Worm (Caenorhabditis elegans) whole organism, mixed stage, embryonic: ENCODE results near the gene pals-31.

Experiments
- M03D4.4 ChIP-seq: sonication (generic microtip); optimal IDR thresholded peaks from 2 replicates; lab custom pipeline; 2017; ENCODE audit warnings: mild to moderate bottlenecking, missing genetic modification characterization, missing compliant biosample characterization
- bed-3 ChIP-seq: fragments of 200-800 bp; sonication (Bioruptor generic); optimal IDR thresholded peaks from 3 replicates; lab custom pipeline; 2018; ENCODE audit warnings: mild to moderate bottlenecking, missing genetic modification characterization, moderate library complexity, missing compliant biosample characterization
- blmp-1 ChIP-seq: fragments of 150-350 bp; optimal IDR thresholded peaks from 2 replicates; lab custom pipeline; 2014; ENCODE audit warnings: missing biosample characterization, missing genetic modification characterization
- ceh-39 ChIP-seq: fragments of 150-350 bp; optimal IDR thresholded peaks from 2 replicates; lab custom pipeline; 2014; ENCODE audit warnings: missing biosample characterization, missing genetic modification characterization
- ceh-43 ChIP-seq: fragments of 200-800 bp; sonication (Bioruptor generic); optimal IDR thresholded peaks from 2 replicates; lab custom pipeline; 2018; ENCODE audit warnings: mild to moderate bottlenecking, missing genetic modification characterization, moderate library complexity, missing compliant biosample characterization
- ceh-83 ChIP-seq: fragments of 200-800 bp; sonication (Bioruptor generic); optimal IDR thresholded peaks from 2 replicates; lab custom pipeline; 2018; ENCODE audit warnings: mild to moderate bottlenecking, missing genetic modification characterization, missing compliant biosample characterization
- ces-1 ChIP-seq: fragments of 150-350 bp; optimal IDR thresholded peaks from 2 replicates; lab custom pipeline; 2014; ENCODE audit warnings: missing biosample characterization, missing genetic modification reagents, missing genetic modification characterization
- cnd-1 ChIP-seq: fragments of 200-800 bp; sonication (Bioruptor generic); optimal IDR thresholded peaks from 2 replicates; lab custom pipeline; 2018; ENCODE audit warnings: mild to moderate bottlenecking, missing genetic modification characterization, missing compliant biosample characterization
- drap-1 ChIP-seq: fragments of 200-800 bp; sonication (Bioruptor generic); optimal IDR thresholded peaks from 3 replicates; lab custom pipeline; 2018; ENCODE audit warnings: mild to moderate bottlenecking, missing genetic modification characterization, missing compliant biosample characterization
- elt-1 ChIP-seq: sonication (generic microtip); optimal IDR thresholded peaks from 2 replicates; lab custom pipeline; 2017; ENCODE audit warnings: missing genetic modification characterization, mild to moderate bottlenecking, missing compliant biosample characterization, antibody characterized with exemption, moderate library complexity, borderline replicate concordance; ENCODE audit not compliant: insufficient read depth
- elt-3 ChIP-seq: fragments of 150-350 bp; optimal IDR thresholded peaks from 2 replicates; lab custom pipeline; 2014; ENCODE audit warnings: missing biosample characterization, missing genetic modification characterization
- flh-1 ChIP-seq: fragments of 200-800 bp; sonication (Bioruptor generic); optimal IDR thresholded peaks from 2 replicates; lab custom pipeline; 2018; ENCODE audit warnings: mild to moderate bottlenecking, missing genetic modification characterization, moderate library complexity, missing compliant biosample characterization
- hlh-1 ChIP-seq: fragments of 150-350 bp; optimal IDR thresholded peaks from 2 replicates; lab custom pipeline; 2014; ENCODE audit warnings: missing biosample characterization, missing genetic modification reagents, missing genetic modification characterization
- lin-13 ChIP-seq: fragments of 150-350 bp; optimal IDR thresholded peaks from 2 replicates; lab custom pipeline; 2014; ENCODE audit warnings: missing biosample characterization, missing genetic modification characterization
- lin-32 ChIP-seq: fragments of 200-800 bp; sonication (Bioruptor generic); optimal IDR thresholded peaks from 2 replicates; lab custom pipeline; 2018; ENCODE audit warnings: mild to moderate bottlenecking, missing genetic modification characterization, missing compliant biosample characterization
- lsy-2 ChIP-seq: fragments of 150-350 bp; optimal IDR thresholded peaks from 2 replicates; lab custom pipeline; 2014; ENCODE audit warnings: missing biosample characterization, missing genetic modification characterization
- mab-5 ChIP-seq: fragments of 150-350 bp; optimal IDR thresholded peaks from 2 replicates; lab custom pipeline; 2014; ENCODE audit warnings: missing biosample characterization, missing genetic modification characterization
- mep-1 ChIP-seq: fragments of 150-350 bp; optimal IDR thresholded peaks from 2 replicates; lab custom pipeline; 2017; ENCODE audit warnings: missing biosample characterization, missing genetic modification reagents, missing genetic modification characterization, inconsistent platforms
- mls-2 ChIP-seq: sonication (generic microtip); optimal IDR thresholded peaks from 2 replicates; lab custom pipeline; 2016; ENCODE audit warnings: mild to moderate bottlenecking, missing genetic modification characterization, moderate library complexity, missing compliant biosample characterization
- nhr-237 ChIP-seq: fragments of 150-350 bp; optimal IDR thresholded peaks from 2 replicates; lab custom pipeline; 2014; ENCODE audit warnings: missing biosample characterization, missing genetic modification characterization
- nhr-28 ChIP-seq: fragments of 150-350 bp; optimal IDR thresholded peaks from 2 replicates; lab custom pipeline; 2014; ENCODE audit warnings: missing biosample characterization, missing genetic modification characterization
- nhr-76 ChIP-seq: sonication (generic microtip); optimal IDR thresholded peaks from 2 replicates; lab custom pipeline; 2017; ENCODE audit warnings: missing biosample characterization, missing genetic modification characterization
- pha-4 ChIP-seq: fragments of 150-350 bp; optimal IDR thresholded peaks from 2 replicates; lab custom pipeline; 2018; ENCODE audit warnings: missing biosample characterization, missing genetic modification reagents, missing genetic modification characterization
- sem-2 ChIP-seq: fragments of 200-800 bp; sonication (Bioruptor generic); optimal IDR thresholded peaks from 2 replicates; lab custom pipeline; 2018; ENCODE audit warnings: mild to moderate bottlenecking, missing genetic modification characterization, missing compliant biosample characterization
- snpc-4 ChIP-seq: fragments of 150-350 bp; optimal IDR thresholded peaks from 2 replicates; lab custom pipeline; 2014; ENCODE audit warnings: missing biosample characterization, missing genetic modification characterization
- sptf-1 ChIP-seq: sonication (generic microtip); optimal IDR thresholded peaks from 2 replicates; lab custom pipeline; 2017; ENCODE audit warnings: mild to moderate bottlenecking, missing genetic modification characterization, moderate library complexity, missing compliant biosample characterization
- tbx-8 ChIP-seq: fragments of 200-800 bp; sonication (Bioruptor generic); optimal IDR thresholded peaks from 2 replicates; lab custom pipeline; 2018; ENCODE audit warnings: mild to moderate bottlenecking, missing genetic modification characterization, moderate library complexity, missing compliant biosample characterization
- unc-39 ChIP-seq: fragments of 150-350 bp; optimal IDR thresholded peaks from 2 replicates; lab custom pipeline; 2014; ENCODE audit warnings: missing biosample characterization, missing genetic modification characterization
- unc-62 ChIP-seq: fragments of 150-350 bp; optimal IDR thresholded peaks from 2 replicates; lab custom pipeline; 2014; ENCODE audit warnings: missing biosample characterization, missing genetic modification reagents, missing genetic modification characterization
- zip-8 ChIP-seq: fragments of 150-350 bp; optimal IDR thresholded peaks from 2 replicates; lab custom pipeline; 2014; ENCODE audit warnings: missing biosample characterization, missing genetic modification characterization
- ztf-11 ChIP-seq: fragments of 150-350 bp; optimal IDR thresholded peaks from 2 replicates; lab custom pipeline; 2014; ENCODE audit warnings: missing biosample characterization, missing genetic modification characterization

pals-31 gene

ce11 chrV:676090-676489, 39.7 kb downstream of the pals-31 start:
- no peak for TF ChIP-seq lsy-2 (tag; lab: Kevin White, UChicago)
- TF ChIP-seq pha-4: no peak
- no peak for TF ChIP-seq sem-2 (GFP tag; lab: Kevin White, UChicago)
- no peak for TF ChIP-seq nhr-76
- TF ChIP-seq zip-8: no peak
- TF ChIP-seq nhr-237: no peak
- no peak for TF ChIP-seq cnd-1 (tag; lab: Kevin White, UChicago)
- no peak for TF ChIP-seq ces-1 (GFP tag; lab: Kevin White, UChicago)
- no peak for TF ChIP-seq ceh-43 (GFP tag; lab: Kevin White, UChicago)
- TF ChIP-seq drap-1 (GFP tag; lab: Kevin White, UChicago): no peak
- TF ChIP-seq mls-2: no peak
- TF ChIP-seq unc-62 (GFP tag; lab: Kevin White, UChicago): no peak
- no peak for TF ChIP-seq M03D4.4 (tag; lab: Kevin White, UChicago)

DNA sequence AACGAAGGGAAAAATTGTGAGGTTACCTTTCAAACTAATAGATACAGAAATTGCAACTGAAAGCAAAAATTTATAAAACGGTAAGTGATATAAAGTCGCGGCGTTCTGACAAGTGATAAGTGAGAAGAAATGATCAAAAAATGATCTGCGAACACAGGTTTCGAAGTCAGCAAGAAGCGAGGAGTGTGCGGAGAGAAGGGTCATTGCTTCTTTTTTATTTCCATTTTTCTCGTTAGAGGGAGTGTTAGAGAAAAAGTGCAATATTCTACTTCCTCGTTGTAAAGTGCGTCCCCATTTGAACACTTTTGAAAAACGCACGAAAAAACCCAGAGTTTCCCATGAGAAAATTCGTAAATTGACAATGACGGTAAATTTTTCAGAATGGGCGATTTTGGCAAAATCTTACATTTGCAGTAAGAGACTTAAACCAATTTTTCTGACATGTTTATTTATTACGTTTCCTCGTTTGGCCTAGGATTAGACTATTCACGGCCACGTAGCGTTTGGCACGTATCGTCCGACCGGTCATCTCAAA, 40.2 kb downstream of the pals-31 start, which contains the start of the genes fbxa-72 and srx-21:
Gene fbxa-72 (minus strand): TSS at position 204 of the 535 bp plus-strand sequence.
Gene srx-21 (plus strand): TSS at position 485 of the 535 bp plus-strand sequence.
- no peak for TF ChIP-seq blmp-1 (tag; lab: Kevin White, UChicago)
- no peak for TF ChIP-seq cnd-1 (tag; lab: Kevin White, UChicago)
- no peak for TF ChIP-seq lin-13 (tag; lab: Kevin White, UChicago)
- no peak for TF ChIP-seq sptf-1 (tag; lab: Kevin White, UChicago)
- TF ChIP-seq nhr-28: no peak
- TF ChIP-seq mep-1 (tag; lab: Kevin White, UChicago): no peak
- no peak for TF ChIP-seq elt-1
- TF ChIP-seq ceh-83 (GFP tag; lab: Kevin White, UChicago): no peak
- no peak for TF ChIP-seq mab-5 (tag; lab: Kevin White, UChicago)
- no peak for TF ChIP-seq tbx-8
- TF ChIP-seq zip-8: no peak
- TF ChIP-seq pha-4: no peak
- TF ChIP-seq elt-3 (tag; lab: Kevin White, UChicago): no peak
- TF ChIP-seq ceh-39 (tag; lab: Kevin White, UChicago): no peak
- no peak for TF ChIP-seq ceh-43 (GFP tag; lab: Kevin White, UChicago)
- TF ChIP-seq nhr-237: no peak
- TF ChIP-seq unc-39 (tag; lab: Kevin White, UChicago): no peak
- TF ChIP-seq ztf-11 (tag; lab: Kevin White, UChicago): no peak
- no peak for TF ChIP-seq drap-1 (GFP tag; lab: Kevin White, UChicago)
- no peak for TF ChIP-seq M03D4.4 (tag; lab: Kevin White, UChicago)

DNA sequence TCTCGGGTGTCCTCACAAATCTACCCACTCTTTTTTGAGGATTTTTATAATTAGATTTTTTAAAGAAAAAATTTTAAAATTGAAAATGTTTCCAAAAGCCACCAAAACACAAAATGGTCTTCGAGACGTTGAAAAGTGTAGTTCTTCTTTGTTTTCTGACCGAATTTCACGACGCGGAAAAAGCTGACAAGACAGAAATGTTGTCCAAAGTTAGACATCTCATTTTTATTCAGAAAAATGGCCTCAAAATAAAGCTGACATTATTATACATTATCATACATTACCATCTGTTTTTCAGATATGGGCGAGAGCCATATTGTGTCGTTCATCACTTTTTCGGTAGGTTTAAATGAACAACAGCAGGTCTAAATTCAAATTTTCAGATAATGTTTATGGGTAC, 43.3 kb downstream of the pals-31 start, which contains the start of gene srx-22:
Gene srx-22 (plus strand): TSS at position 301 of the 400 bp plus-strand sequence.
- TF ChIP-seq ceh-83 (GFP tag; lab: Kevin White, UChicago) (no peak), zip-8 (no peak), bed-3 (no peak), mab-5 (tag; lab: Kevin White, UChicago) (no peak), ceh-43 (GFP tag; lab: Kevin White, UChicago) (no peak), unc-62 (GFP tag; lab: Kevin White, UChicago) (no peak), nhr-237 (no peak), snpc-4 (tag; lab: Kevin White, UChicago) (no peak), M03D4.4 (tag; lab: Kevin White, UChicago) (no peak), blmp-1 (tag; lab: Kevin White, UChicago) (no peak), hlh-1 (no peak), pha-4 (no peak), nhr-28 (no peak), ceh-39 (tag; lab: Kevin White, UChicago) (no peak), tbx-8 (no peak), lin-13 (tag; lab: Kevin White, UChicago) (no peak), flh-1 (GFP tag; lab: Kevin White, UChicago) (no peak), unc-39 (tag; lab: Kevin White, UChicago) (no peak)

DNA sequence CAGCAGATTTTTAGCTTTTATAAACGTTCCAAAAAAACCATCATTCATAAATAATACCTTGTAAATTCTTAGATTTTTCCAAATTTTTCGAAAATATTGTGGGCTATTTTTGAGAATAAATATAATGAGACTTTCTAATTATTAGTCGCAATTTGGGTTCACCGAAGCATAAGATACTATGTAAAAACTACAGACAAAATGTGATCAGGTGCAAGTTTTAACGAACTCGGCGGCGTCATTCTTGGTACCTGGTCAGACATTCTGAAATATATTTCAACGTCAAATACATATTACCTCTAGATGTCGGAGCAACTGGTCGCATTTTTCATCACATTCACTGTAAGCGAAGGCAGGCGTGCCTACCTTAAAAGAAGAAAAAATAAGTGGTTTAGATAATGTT, 45.6 kb downstream of the pals-31 start, which contains the start of gene srx-23:
Gene srx-23 (plus strand): TSS at position 301 of the 400 bp plus-strand sequence.
- TF ChIP-seq sptf-1 (tag; lab: Kevin White, UChicago): no peak

DNA sequence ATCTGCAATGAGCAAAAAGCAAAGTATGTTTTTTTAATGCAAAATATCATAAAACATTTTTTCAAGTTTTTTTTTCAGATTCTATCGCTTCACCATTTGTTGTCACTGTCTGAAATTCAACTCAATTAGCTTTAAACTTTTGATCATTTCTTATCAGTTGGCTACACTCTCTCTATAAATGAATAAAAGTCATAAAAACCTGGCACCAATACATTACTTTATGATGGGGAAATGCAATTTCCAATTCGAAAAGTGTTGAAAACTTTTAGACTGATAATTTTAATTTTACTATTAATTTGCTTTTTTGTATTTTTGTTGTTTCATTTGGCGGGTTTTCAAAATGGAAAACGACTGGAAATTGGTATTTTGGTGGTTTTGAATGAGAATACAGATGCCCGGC, 47.5 kb downstream of the pals-31 start, which contains the start of gene F31F4.1:
Gene F31F4.1 (plus strand): TSS at position 203 of the 400 bp plus-strand sequence.
- TF ChIP-seq mls-2: no peak
- TF ChIP-seq flh-1 (GFP tag; lab: Kevin White, UChicago): no peak
- no peak for TF ChIP-seq mep-1 (tag; lab: Kevin White, UChicago)
- no peak for TF ChIP-seq blmp-1 (tag; lab: Kevin White, UChicago)
- no peak for TF ChIP-seq zip-8
- TF ChIP-seq sem-2 (GFP tag; lab: Kevin White, UChicago): no peak
- no peak for TF ChIP-seq lin-32 (GFP tag; lab: Kevin White, UChicago)
- TF ChIP-seq ceh-83 (GFP tag; lab: Kevin White, UChicago): no peak
- no peak for TF ChIP-seq unc-62 (GFP tag; lab: Kevin White, UChicago)
- no peak for TF ChIP-seq drap-1 (GFP tag; lab: Kevin White, UChicago)
- no peak for TF ChIP-seq nhr-76
- TF ChIP-seq nhr-237: no peak
- TF ChIP-seq ztf-11 (tag; lab: Kevin White, UChicago): no peak
- TF ChIP-seq tbx-8: no peak
- no peak for TF ChIP-seq unc-39 (tag; lab: Kevin White, UChicago)
- TF ChIP-seq lin-13 (tag; lab: Kevin White, UChicago): no peak
